Fruit fly (Drosophila melanogaster): ENCODE measurements around the gene Eip74EF.

The Eip74EF gene

dm6 chr3L:17656716-17657395 is 37.7 kb upstream of the Eip74EF start (continued):
- TF ChIP-seq oc (tag; optimal IDR thresholded peaks at IDR 0.05) (peak; percentile 58), Drgx (GFP tag; IDR thresholded peaks at IDR 0.05) (no peak), CG15696 (tag; optimal IDR thresholded peaks at IDR 0.05) (peak; percentile 7), CG2712 (tag; optimal IDR thresholded peaks at IDR 0.05) (no peak), Hmx (GFP tag; optimal IDR thresholded peaks at IDR 0.05) (no peak), CG10654 (GFP tag; optimal IDR thresholded peaks at IDR 0.05) (no peak), cato (GFP tag; optimal IDR thresholded peaks at IDR 0.05; ENCODE audit: borderline replicate concordance) (no peak), ab (GFP tag; optimal IDR thresholded peaks at IDR 0.05) (no peak), bab2 (GFP tag; optimal IDR thresholded peaks at IDR 0.05) (peak; percentile 36), Lhr (GFP tag; optimal IDR thresholded peaks at IDR 0.05) (peak; percentile 8), CG12236 (GFP tag; optimal IDR thresholded peaks at IDR 0.05) (no peak), NFAT (GFP tag; IDR thresholded peaks at IDR 0.05) (0 out of 2 replicates have a peak, but pooled peaks have one; percentile 43), bbx (GFP tag; IDR thresholded peaks at IDR 0.05; ENCODE audit: partially characterized antibody) (no peak), CG17612 (GFP tag; IDR thresholded peaks at IDR 0.05) (no peak), CG9215 (GFP tag; IDR thresholded peaks at IDR 0.05) (no peak), HLHmδ (GFP tag; optimal IDR thresholded peaks at IDR 0.05) (peak; percentile 78), CG12104 (GFP tag; optimal IDR thresholded peaks at IDR 0.05) (peak; percentile 2), cas (GFP tag; IDR thresholded peaks at IDR 0.05) (no peak), Bteb2 (GFP tag; optimal IDR thresholded peaks at IDR 0.05) (no peak), Bgb (GFP tag; IDR thresholded peaks at IDR 0.05; ENCODE audit: partially characterized antibody) (no peak), Bdp1 (GFP tag; optimal IDR thresholded peaks at IDR 0.05) (no peak), CG15514 (GFP tag; optimal IDR thresholded peaks at IDR 0.05) (no peak), CG17328 (GFP tag; IDR thresholded peaks at IDR 0.05) (peak; percentile 26; the same call in 1 of the 2 replicates), sens-2 (GFP tag; IDR thresholded peaks at IDR 0.05) (no peak), dmrt99B (tag; optimal IDR thresholded peaks at IDR 0.05) (no peak), HHEX (GFP tag; optimal IDR thresholded peaks at IDR 0.05) (peak; percentile 27), bsh (GFP tag; optimal IDR thresholded peaks at IDR 0.05) (peak in 1 of 2 experiments; percentile 46), nau (GFP tag; optimal IDR thresholded peaks at IDR 0.05) (no peak), Mes4 (GFP tag; optimal IDR thresholded peaks at IDR 0.05) (no peak), stwl (tag; optimal IDR thresholded peaks at IDR 0.05) (no peak), Dbx (GFP tag; IDR thresholded peaks at IDR 0.05) (no peak), pzg (GFP tag; optimal IDR thresholded peaks at IDR 0.05) (no peak), ara (GFP tag; IDR thresholded peaks at IDR 0.05) (no peak), Atf6 (GFP tag; IDR thresholded peaks at IDR 0.05) (no peak), peb (GFP tag; IDR thresholded peaks at IDR 0.05) (no peak), zen (tag; optimal IDR thresholded peaks at IDR 0.05) (no peak), Hsf (GFP tag; optimal IDR thresholded peaks at IDR 0.05) (peak; percentile 8), gfzf (GFP tag; optimal IDR thresholded peaks at IDR 0.05) (no peak), Hr3 (GFP tag; optimal IDR thresholded peaks at IDR 0.05) (no peak), fu2 (GFP tag; optimal IDR thresholded peaks at IDR 0.05) (no peak), CG2199 (GFP tag; IDR thresholded peaks at IDR 0.05) (peak; percentile 92), CG14050 (GFP tag; IDR thresholded peaks at IDR 0.05) (no peak), amos (GFP tag; IDR thresholded peaks at IDR 0.05; ENCODE audit: partially characterized antibody) (no peak), CG17359 (tag; optimal IDR thresholded peaks at IDR 0.05) (peak; percentile 45), Fer1 (GFP tag; optimal IDR thresholded peaks at IDR 0.05) (no peak), H15 (GFP tag; IDR thresholded peaks at IDR 0.05) (no peak), CG18262 (tag; optimal IDR thresholded peaks at IDR 0.05) (no peak), wek (GFP tag; optimal IDR thresholded peaks at IDR 0.05) (no peak), br (optimal IDR thresholded peaks at IDR 0.05) (no peak), Antp (GFP tag; optimal IDR thresholded peaks at IDR 0.05) (no peak), CG7745 (tag; optimal IDR thresholded peaks at IDR 0.05) (no peak)
